Worm (Caenorhabditis elegans) whole organism, mixed stage, embryonic: ENCODE data around the gene mec-14.
A peak's percentile ranks its signal among the peaks of the same experiment; 100 is the strongest.

Experiments
- M03D4.4 ChIP-seq: sonication (generic microtip); optimal IDR thresholded peaks from 2 replicates; lab custom pipeline; 2017; ENCODE audit warnings: mild to moderate bottlenecking, missing genetic modification characterization, missing compliant biosample characterization
- bed-3 ChIP-seq: fragments of 200-800 bp; sonication (Bioruptor generic); optimal IDR thresholded peaks from 3 replicates; lab custom pipeline; 2018; ENCODE audit warnings: mild to moderate bottlenecking, missing genetic modification characterization, moderate library complexity, missing compliant biosample characterization
- blmp-1 ChIP-seq: fragments of 150-350 bp; optimal IDR thresholded peaks from 2 replicates; lab custom pipeline; 2014; ENCODE audit warnings: missing biosample characterization, missing genetic modification characterization
- ceh-43 ChIP-seq: fragments of 200-800 bp; sonication (Bioruptor generic); optimal IDR thresholded peaks from 2 replicates; lab custom pipeline; 2018; ENCODE audit warnings: mild to moderate bottlenecking, missing genetic modification characterization, moderate library complexity, missing compliant biosample characterization
- ceh-83 ChIP-seq: fragments of 200-800 bp; sonication (Bioruptor generic); optimal IDR thresholded peaks from 2 replicates; lab custom pipeline; 2018; ENCODE audit warnings: mild to moderate bottlenecking, missing genetic modification characterization, missing compliant biosample characterization
- ces-1 ChIP-seq: fragments of 150-350 bp; optimal IDR thresholded peaks from 2 replicates; lab custom pipeline; 2014; ENCODE audit warnings: missing biosample characterization, missing genetic modification reagents, missing genetic modification characterization
- cnd-1 ChIP-seq: fragments of 200-800 bp; sonication (Bioruptor generic); optimal IDR thresholded peaks from 2 replicates; lab custom pipeline; 2018; ENCODE audit warnings: mild to moderate bottlenecking, missing genetic modification characterization, missing compliant biosample characterization
- drap-1 ChIP-seq: fragments of 200-800 bp; sonication (Bioruptor generic); optimal IDR thresholded peaks from 3 replicates; lab custom pipeline; 2018; ENCODE audit warnings: mild to moderate bottlenecking, missing genetic modification characterization, missing compliant biosample characterization
- elt-1 ChIP-seq: sonication (generic microtip); optimal IDR thresholded peaks from 2 replicates; lab custom pipeline; 2017; ENCODE audit warnings: missing genetic modification characterization, mild to moderate bottlenecking, missing compliant biosample characterization, antibody characterized with exemption, moderate library complexity, borderline replicate concordance; ENCODE audit not compliant: insufficient read depth
- elt-3 ChIP-seq: fragments of 150-350 bp; optimal IDR thresholded peaks from 2 replicates; lab custom pipeline; 2014; ENCODE audit warnings: missing biosample characterization, missing genetic modification characterization
- flh-1 ChIP-seq: fragments of 200-800 bp; sonication (Bioruptor generic); optimal IDR thresholded peaks from 2 replicates; lab custom pipeline; 2018; ENCODE audit warnings: mild to moderate bottlenecking, missing genetic modification characterization, moderate library complexity, missing compliant biosample characterization
- hlh-1 ChIP-seq: fragments of 150-350 bp; optimal IDR thresholded peaks from 2 replicates; lab custom pipeline; 2014; ENCODE audit warnings: missing biosample characterization, missing genetic modification reagents, missing genetic modification characterization
- lin-13 ChIP-seq: fragments of 150-350 bp; optimal IDR thresholded peaks from 2 replicates; lab custom pipeline; 2014; ENCODE audit warnings: missing biosample characterization, missing genetic modification characterization
- lin-32 ChIP-seq: fragments of 200-800 bp; sonication (Bioruptor generic); optimal IDR thresholded peaks from 2 replicates; lab custom pipeline; 2018; ENCODE audit warnings: mild to moderate bottlenecking, missing genetic modification characterization, missing compliant biosample characterization
- lsy-2 ChIP-seq: fragments of 150-350 bp; optimal IDR thresholded peaks from 2 replicates; lab custom pipeline; 2014; ENCODE audit warnings: missing biosample characterization, missing genetic modification characterization
- mab-5 ChIP-seq: fragments of 150-350 bp; optimal IDR thresholded peaks from 2 replicates; lab custom pipeline; 2014; ENCODE audit warnings: missing biosample characterization, missing genetic modification characterization
- mep-1 ChIP-seq: fragments of 150-350 bp; optimal IDR thresholded peaks from 2 replicates; lab custom pipeline; 2017; ENCODE audit warnings: missing biosample characterization, missing genetic modification reagents, missing genetic modification characterization, inconsistent platforms
- mls-2 ChIP-seq: sonication (generic microtip); optimal IDR thresholded peaks from 2 replicates; lab custom pipeline; 2016; ENCODE audit warnings: mild to moderate bottlenecking, missing genetic modification characterization, moderate library complexity, missing compliant biosample characterization
- nhr-2 ChIP-seq: fragments of 150-350 bp; optimal IDR thresholded peaks from 2 replicates; lab custom pipeline; 2014; ENCODE audit warnings: missing biosample characterization, missing genetic modification characterization
- nhr-237 ChIP-seq: fragments of 150-350 bp; optimal IDR thresholded peaks from 2 replicates; lab custom pipeline; 2014; ENCODE audit warnings: missing biosample characterization, missing genetic modification characterization
- nhr-28 ChIP-seq: fragments of 150-350 bp; optimal IDR thresholded peaks from 2 replicates; lab custom pipeline; 2014; ENCODE audit warnings: missing biosample characterization, missing genetic modification characterization
- nhr-76 ChIP-seq: sonication (generic microtip); optimal IDR thresholded peaks from 2 replicates; lab custom pipeline; 2017; ENCODE audit warnings: missing biosample characterization, missing genetic modification characterization
- pha-4 ChIP-seq: fragments of 150-350 bp; optimal IDR thresholded peaks from 2 replicates; lab custom pipeline; 2018; ENCODE audit warnings: missing biosample characterization, missing genetic modification reagents, missing genetic modification characterization
- sem-2 ChIP-seq: fragments of 200-800 bp; sonication (Bioruptor generic); optimal IDR thresholded peaks from 2 replicates; lab custom pipeline; 2018; ENCODE audit warnings: mild to moderate bottlenecking, missing genetic modification characterization, missing compliant biosample characterization
- snpc-4 ChIP-seq: fragments of 150-350 bp; optimal IDR thresholded peaks from 2 replicates; lab custom pipeline; 2014; ENCODE audit warnings: missing biosample characterization, missing genetic modification characterization
- sptf-1 ChIP-seq: sonication (generic microtip); optimal IDR thresholded peaks from 2 replicates; lab custom pipeline; 2017; ENCODE audit warnings: mild to moderate bottlenecking, missing genetic modification characterization, moderate library complexity, missing compliant biosample characterization
- unc-120 ChIP-seq: sonication (generic microtip); optimal IDR thresholded peaks from 2 replicates; lab custom pipeline; 2017; ENCODE audit warnings: missing genetic modification characterization, missing compliant biosample characterization; ENCODE audit not compliant: poor library complexity, severe bottlenecking
- unc-39 ChIP-seq: fragments of 150-350 bp; optimal IDR thresholded peaks from 2 replicates; lab custom pipeline; 2014; ENCODE audit warnings: missing biosample characterization, missing genetic modification characterization
- unc-62 ChIP-seq: fragments of 150-350 bp; optimal IDR thresholded peaks from 2 replicates; lab custom pipeline; 2014; ENCODE audit warnings: missing biosample characterization, missing genetic modification reagents, missing genetic modification characterization
- zip-8 ChIP-seq: fragments of 150-350 bp; optimal IDR thresholded peaks from 2 replicates; lab custom pipeline; 2014; ENCODE audit warnings: missing biosample characterization, missing genetic modification characterization
- ztf-11 ChIP-seq: fragments of 150-350 bp; optimal IDR thresholded peaks from 2 replicates; lab custom pipeline; 2014; ENCODE audit warnings: missing biosample characterization, missing genetic modification characterization

The mec-14 gene

DNA sequence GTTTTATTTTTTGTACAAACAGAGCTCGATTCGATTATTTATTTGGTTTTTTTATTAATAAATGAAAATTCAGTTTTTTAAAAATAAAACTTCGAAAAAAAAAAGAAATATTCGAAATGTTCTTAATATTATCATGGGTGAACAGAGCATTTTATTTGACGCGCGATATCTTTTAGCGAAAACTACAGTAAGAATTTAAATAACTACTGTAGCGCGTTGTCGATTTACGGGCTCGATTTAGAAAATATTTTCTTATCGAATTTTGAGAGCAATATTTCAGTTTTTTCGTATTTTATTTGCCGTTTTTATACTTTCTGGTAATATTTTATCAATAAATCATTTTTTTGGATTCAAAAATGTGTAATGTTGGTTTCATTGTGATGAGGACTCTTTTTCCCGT lies 28.3 kb upstream of the mec-14 start:
- TF ChIP-seq nhr-28 (tag; lab: Kevin White, UChicago) = no peak
- TF ChIP-seq pha-4 (tag; lab: Kevin White, UChicago) = no peak
- no peak for TF ChIP-seq snpc-4 (tag; lab: Kevin White, UChicago)
- TF ChIP-seq unc-39 = no peak
- no peak for TF ChIP-seq blmp-1 (tag; lab: Kevin White, UChicago)
- no peak for TF ChIP-seq drap-1 (GFP tag; lab: Kevin White, UChicago)
- TF ChIP-seq mep-1 (tag; lab: Kevin White, UChicago) = no peak
- no peak for TF ChIP-seq unc-62
- TF ChIP-seq ceh-83 (GFP tag; lab: Kevin White, UChicago) = no peak
- TF ChIP-seq bed-3 = no peak
- TF ChIP-seq nhr-2 (tag; lab: Kevin White, UChicago) = no peak
- TF ChIP-seq ztf-11 (tag; lab: Kevin White, UChicago) = no peak
- no peak for TF ChIP-seq nhr-237 (tag; lab: Kevin White, UChicago)
- no peak for TF ChIP-seq sptf-1 (tag; lab: Kevin White, UChicago)
- TF ChIP-seq ceh-43 (GFP tag; lab: Kevin White, UChicago) = no peak
- no peak for TF ChIP-seq lin-32 (GFP tag; lab: Kevin White, UChicago)
- TF ChIP-seq nhr-76 (tag; lab: Kevin White, UChicago) = no peak
- TF ChIP-seq cnd-1 (tag; lab: Kevin White, UChicago) = no peak
- TF ChIP-seq elt-3 = no peak

DNA sequence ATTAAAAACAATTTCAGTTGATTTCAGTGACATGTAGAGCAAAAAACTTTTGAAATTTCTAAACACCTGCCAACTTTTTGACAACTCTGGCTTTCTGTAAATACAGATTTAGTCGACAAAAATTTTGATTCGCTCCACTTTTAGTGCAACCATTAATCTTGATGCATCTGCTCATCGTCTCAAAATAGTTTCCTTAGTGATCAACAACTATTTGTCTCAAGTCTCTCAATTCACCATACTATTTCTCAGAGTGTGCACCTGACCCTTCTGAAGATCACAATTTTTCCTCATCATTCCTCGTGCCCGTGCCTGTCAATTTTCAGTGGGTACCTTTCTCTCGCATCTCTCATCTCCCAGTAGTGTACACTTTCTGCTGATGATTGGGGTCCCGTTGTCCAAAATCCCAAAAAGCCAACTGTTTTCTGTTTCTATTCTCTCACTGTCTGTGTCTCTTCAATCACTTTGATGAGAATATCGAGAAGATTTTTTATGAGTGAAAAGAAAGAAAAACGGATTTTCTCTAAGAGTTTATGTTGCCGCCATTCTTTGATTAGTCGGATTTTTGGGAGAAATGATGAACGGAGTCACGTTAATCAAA lies 24.2 kb upstream of the mec-14 start:
- TF ChIP-seq hlh-1 (tag; lab: Kevin White, UChicago) (peak; percentile 96), unc-39 (no peak), unc-62 (peak; percentile 96), unc-120 (tag; lab: Kevin White, UChicago) (peak; percentile 98)

DNA sequence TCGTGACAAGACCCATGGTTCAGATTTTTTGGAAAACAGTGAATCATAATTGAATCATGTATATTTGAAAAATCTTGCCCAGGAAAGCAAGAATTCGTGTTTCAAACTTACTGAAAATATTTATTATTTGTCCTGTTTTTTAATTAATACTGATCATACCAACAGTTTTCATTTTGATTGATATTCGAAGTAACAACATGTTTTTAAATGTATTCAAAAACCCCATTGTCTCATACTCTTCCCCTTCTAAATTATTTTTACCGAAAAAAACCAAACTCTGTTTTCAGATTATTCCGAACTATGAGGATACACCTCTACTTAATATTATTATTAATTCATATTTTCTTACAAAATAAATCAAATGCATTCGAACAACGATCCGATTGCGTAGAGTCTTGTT lies 23.4 kb upstream of the mec-14 start, which contains the start of gene R151.1:
R151.1 (plus strand) TSS at position 301 of the 400 bp plus-strand sequence.
- no peak for TF ChIP-seq unc-120 (tag; lab: Kevin White, UChicago)
- no peak for TF ChIP-seq ces-1 (GFP tag; lab: Kevin White, UChicago)
- TF ChIP-seq unc-39 = no peak
- no peak for TF ChIP-seq drap-1 (GFP tag; lab: Kevin White, UChicago)
- TF ChIP-seq elt-1 (tag; lab: Kevin White, UChicago) = no peak
- no peak for TF ChIP-seq ceh-43 (GFP tag; lab: Kevin White, UChicago)
- no peak for TF ChIP-seq ceh-83 (GFP tag; lab: Kevin White, UChicago)
- TF ChIP-seq sem-2 = no peak
- no peak for TF ChIP-seq sptf-1 (tag; lab: Kevin White, UChicago)
- no peak for TF ChIP-seq nhr-76 (tag; lab: Kevin White, UChicago)
- no peak for TF ChIP-seq lin-13
- no peak for TF ChIP-seq mab-5
- no peak for TF ChIP-seq cnd-1 (tag; lab: Kevin White, UChicago)
- TF ChIP-seq mep-1 (tag; lab: Kevin White, UChicago) = no peak
- no peak for TF ChIP-seq mls-2 (tag; lab: Kevin White, UChicago)
- TF ChIP-seq nhr-237 (tag; lab: Kevin White, UChicago) = no peak
- TF ChIP-seq zip-8 (tag; lab: Kevin White, UChicago) = no peak
- TF ChIP-seq flh-1 (GFP tag; lab: Kevin White, UChicago) = no peak
- TF ChIP-seq pha-4 (tag; lab: Kevin White, UChicago) = no peak
- no peak for TF ChIP-seq nhr-28 (tag; lab: Kevin White, UChicago)

DNA sequence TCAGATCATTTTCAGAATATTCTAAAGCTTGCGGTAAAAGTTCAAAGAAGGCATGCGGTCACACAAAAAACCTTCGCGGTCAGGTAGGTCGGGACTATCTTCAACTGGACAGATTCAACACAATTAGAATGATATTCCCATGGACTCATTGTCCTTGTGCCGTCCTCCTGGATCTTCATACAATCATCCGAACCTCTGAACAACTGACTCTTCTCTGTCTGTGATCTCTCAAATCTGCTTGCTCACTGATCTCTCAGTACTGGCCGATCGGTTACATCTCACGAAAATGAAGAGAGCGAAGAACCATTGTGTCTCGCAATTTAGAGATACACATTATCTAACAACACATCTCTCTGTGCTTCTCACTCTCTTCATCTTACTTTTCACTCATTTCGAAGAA lies 22.7 kb upstream of the mec-14 start:
- TF ChIP-seq mls-2 (tag; lab: Kevin White, UChicago) = no peak
- TF ChIP-seq M03D4.4 (tag; lab: Kevin White, UChicago) = no peak
- no peak for TF ChIP-seq mab-5
- TF ChIP-seq hlh-1 (tag; lab: Kevin White, UChicago) = peak; percentile 99
- TF ChIP-seq ceh-83 (GFP tag; lab: Kevin White, UChicago) = no peak
- TF ChIP-seq unc-39 = no peak
- peak; percentile 42 for TF ChIP-seq unc-120 (tag; lab: Kevin White, UChicago)
- no peak for TF ChIP-seq lin-32 (GFP tag; lab: Kevin White, UChicago)
- no peak for TF ChIP-seq nhr-2 (tag; lab: Kevin White, UChicago)
- TF ChIP-seq lsy-2 (tag; lab: Kevin White, UChicago) = no peak
- no peak for TF ChIP-seq snpc-4 (tag; lab: Kevin White, UChicago)
- no peak for TF ChIP-seq sem-2
- TF ChIP-seq drap-1 (GFP tag; lab: Kevin White, UChicago) = no peak
